Fruit fly (Drosophila melanogaster) whole organism, prepupa: Measurements from ENCODE around the gene Dh31.

Experiments used
- CG16779 ChIP-seq: fragments of 200-800 bp; sonication (Bioruptor generic); optimal IDR thresholded peaks from 3 replicates; lab custom pipeline; 2017; ENCODE audit warnings: missing biosample characterization, mild to moderate bottlenecking, missing genetic modification characterization
- CG31627 ChIP-seq: fragments of 200-800 bp; sonication (Bioruptor generic); optimal IDR thresholded peaks from 3 replicates; lab custom pipeline; 2016; ENCODE audit warnings: missing biosample characterization, missing genetic modification characterization
- CG34406 ChIP-seq: fragments of 200-800 bp; sonication (Bioruptor generic); optimal IDR thresholded peaks from 3 replicates; lab custom pipeline; 2016; ENCODE audit warnings: missing biosample characterization, missing genetic modification characterization
- CG3919 ChIP-seq: fragments of 200-800 bp; sonication (Bioruptor generic); optimal IDR thresholded peaks from 3 replicates; lab custom pipeline; 2016; ENCODE audit warnings: missing biosample characterization, missing genetic modification characterization
- CG6792 ChIP-seq: fragments of 200-800 bp; sonication (Bioruptor generic); optimal IDR thresholded peaks from 3 replicates; lab custom pipeline; 2016; ENCODE audit warnings: missing biosample characterization, missing genetic modification characterization
- CG6808 ChIP-seq: fragments of 200-800 bp; sonication (Bioruptor generic); optimal IDR thresholded peaks from 3 replicates; lab custom pipeline; 2017; ENCODE audit warnings: missing biosample characterization, missing genetic modification characterization, mild to moderate bottlenecking, moderate library complexity, missing genetic modification reagents
- CG6854 ChIP-seq: fragments of 200-800 bp; sonication (Bioruptor generic); optimal IDR thresholded peaks from 2 replicates; lab custom pipeline; 2017; ENCODE audit warnings: missing biosample characterization, mild to moderate bottlenecking, missing genetic modification characterization
- CG7368 ChIP-seq: fragments of 200-800 bp; sonication (Bioruptor generic); optimal IDR thresholded peaks from 3 replicates; lab custom pipeline; 2016; ENCODE audit warnings: missing biosample characterization, missing genetic modification characterization
- Eip93F ChIP-seq: fragments of 200-800 bp; sonication (Bioruptor generic); optimal IDR thresholded peaks from 2 replicates; lab custom pipeline; 2016; ENCODE audit warnings: missing biosample characterization, mild to moderate bottlenecking, missing genetic modification characterization
- Met ChIP-seq: fragments of 200-800 bp; sonication (Bioruptor generic); optimal IDR thresholded peaks from 3 replicates; lab custom pipeline; 2016; ENCODE audit warnings: missing biosample characterization, missing genetic modification characterization
- achi ChIP-seq: fragments of 200-800 bp; sonication (Bioruptor generic); optimal IDR thresholded peaks from 3 replicates; lab custom pipeline; 2016; ENCODE audit warnings: missing biosample characterization, missing genetic modification characterization
- svp ChIP-seq: fragments of 200-800 bp; sonication (Bioruptor generic); peaks from one replicate; lab custom pipeline; 2016; ENCODE audit warnings: missing biosample characterization, missing genetic modification characterization

dm6 chr2L:8528951-8529430 is 22.3 kb upstream of the Dh31 start, which contains the start of gene CG17834:
- TF ChIP-seq CG34406 (GFP tag; lab: Kevin White, UChicago) (no peak), Met (GFP tag; lab: Kevin White, UChicago) (no peak), CG3919 (GFP tag; lab: Kevin White, UChicago) (no peak), CG7368 (GFP tag; lab: Kevin White, UChicago) (no peak), CG6854 (peak; percentile 82), CG31627 (GFP tag; lab: Kevin White, UChicago) (no peak), Eip93F (no peak), svp (GFP tag; lab: Kevin White, UChicago) (peak; percentile 86), achi (GFP tag; lab: Kevin White, UChicago) (no peak), CG6792 (no peak), CG16779 (tag; lab: Kevin White, UChicago) (no peak), CG6808 (GFP tag; lab: Kevin White, UChicago) (peak; percentile 6)
